Worm (Caenorhabditis elegans) whole organism, L4 larva: ENCODE results near the gene msp-142.

Experiments
- R02D3.7 ChIP-seq: fragments of 150-350 bp; sonication (generic microtip); optimal IDR thresholded peaks from 3 replicates; lab custom pipeline; 2014; ENCODE audit warnings: missing biosample characterization, missing genetic modification characterization
- ama-1 ChIP-seq: fragments of 150-350 bp; optimal IDR thresholded peaks from 2 replicates; lab custom pipeline; 2014; ENCODE audit warnings: inconsistent platforms, mixed read lengths
- ceh-82 ChIP-seq: sonication (generic microtip); optimal IDR thresholded peaks from 2 replicates; lab custom pipeline; 2017; ENCODE audit warnings: missing biosample characterization, missing genetic modification characterization
- lin-15B ChIP-seq: fragments of 150-350 bp; sonication (generic microtip); optimal IDR thresholded peaks from 3 replicates; lab custom pipeline; 2014; ENCODE audit warnings: missing biosample characterization, missing genetic modification characterization
- mdl-1 ChIP-seq, 2 experiments: fragments of 150-350 bp in 1 of 2; sonication (generic microtip) in 1 of 2; optimal IDR thresholded peaks; 2 replicates each; lab custom pipeline; 2014 to 2017; ENCODE audit warnings: missing biosample characterization in 2 of 2, missing genetic modification characterization in 2 of 2
- mep-1 ChIP-seq: fragments of 150-350 bp; sonication (generic microtip); optimal IDR thresholded peaks from 3 replicates; lab custom pipeline; 2014; ENCODE audit warnings: missing biosample characterization, missing genetic modification characterization
- mes-2 ChIP-seq: sonication (generic microtip); optimal IDR thresholded peaks from 2 replicates; lab custom pipeline; 2016; ENCODE audit warnings: missing genotype, mild to moderate bottlenecking, missing genetic modification characterization, missing compliant biosample characterization; ENCODE audit not compliant: poor library complexity, severe bottlenecking
- nhr-102 ChIP-seq: sonication (generic microtip); optimal IDR thresholded peaks from 2 replicates; lab custom pipeline; 2016; ENCODE audit warnings: mild to moderate bottlenecking, missing genetic modification characterization, moderate library complexity, missing compliant biosample characterization
- nhr-11 ChIP-seq: fragments of 150-350 bp; optimal IDR thresholded peaks from 2 replicates; lab custom pipeline; 2014; ENCODE audit warnings: missing biosample characterization, missing genetic modification characterization
- nhr-42 ChIP-seq: fragments of 200-800 bp; sonication (Bioruptor generic); IDR thresholded peaks from 2 replicates; pipeline ENCODE4 v1.3.6; 2022; ENCODE audit warnings: missing genetic modification characterization, missing compliant biosample characterization
- unc-39 ChIP-seq: sonication (generic microtip); optimal IDR thresholded peaks from 2 replicates; lab custom pipeline; 2017; ENCODE audit warnings: missing biosample characterization, missing genetic modification characterization
- ztf-11 ChIP-seq: fragments of 150-350 bp; optimal IDR thresholded peaks from 2 replicates; lab custom pipeline; 2014; ENCODE audit warnings: missing biosample characterization, missing genetic modification characterization

ce11 chrII:5839227-5839626 is 41.5 kb downstream of the msp-142 start, which contains the start of gene ZK1248.19:
- TF ChIP-seq mep-1 (tag; lab: Kevin White, UChicago) (no peak), ama-1 (lab: Kevin White, UChicago) (no peak), lin-15B (tag; lab: Kevin White, UChicago) (no peak), nhr-11 (tag; lab: Kevin White, UChicago) (no peak), unc-39 (tag; lab: Kevin White, UChicago) (no peak), R02D3.7 (tag; lab: Kevin White, UChicago) (peak; percentile 88), nhr-42 (GFP tag; lab: Robert Waterston, UW) (no peak), mes-2 (peak; percentile 57), ceh-82 (no peak), nhr-102 (no peak), mdl-1 (tag; optimal IDR thresholded peaks at IDR 0.05; lab: Kevin White, UChicago) (no peak), ztf-11 (tag; lab: Kevin White, UChicago) (no peak)
